Worm (Caenorhabditis elegans): ENCODE results near the gene irld-6.

irld-6 gene

ce11 chrV:10776528-10777055, 20.0 kb upstream of the irld-6 start, which contains the start of gene D1054.5:
D1054.5 (minus strand) TSS chrV:10776578.
- no peak for TF ChIP-seq nfya-1 (tag; optimal IDR thresholded peaks at IDR 0.05; ENCODE audit: insufficient read depth)
- peak; percentile 46 for TF ChIP-seq pha-4 (tag; optimal IDR thresholded peaks at IDR 0.05)
- peak; percentile 80 for TF ChIP-seq jun-1 (tag; optimal IDR thresholded peaks at IDR 0.05)
- no peak for TF ChIP-seq nhr-237 (tag; optimal IDR thresholded peaks at IDR 0.05)
- TF ChIP-seq elt-2 (tag; optimal IDR thresholded peaks at IDR 0.05) = peak; percentile 94
- TF ChIP-seq ceh-28 (tag; optimal IDR thresholded peaks at IDR 0.05) = peak; percentile 64
- TF ChIP-seq pqm-1 (tag; optimal IDR thresholded peaks at IDR 0.05) = peak; percentile 91

DNA sequence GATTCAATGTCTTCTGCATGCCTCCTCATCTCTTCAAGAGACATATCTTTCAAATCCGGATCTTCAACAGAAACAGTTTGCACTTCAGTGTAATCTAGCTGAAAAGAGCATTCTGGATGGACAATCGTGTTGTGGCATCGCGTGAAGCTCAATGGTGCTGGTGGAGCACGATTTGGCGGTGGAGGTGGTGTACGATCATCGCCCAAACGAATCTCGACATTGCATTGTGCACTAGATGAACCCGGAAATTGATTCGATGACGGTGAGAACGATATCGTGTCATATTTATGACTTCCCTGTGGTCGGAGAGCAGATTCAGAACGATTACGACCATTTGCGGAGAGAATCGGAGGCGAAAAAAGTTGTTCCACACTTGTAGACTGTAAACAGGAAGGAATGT, 16.6 kb upstream of the irld-6 start:
- TF ChIP-seq mdl-1 (tag; optimal IDR thresholded peaks at IDR 0.05) (no peak), sea-2 (GFP tag; optimal IDR thresholded peaks at IDR 0.05) (no peak), lin-15B (tag; optimal IDR thresholded peaks at IDR 0.05) (no peak), R02D3.7 (tag; optimal IDR thresholded peaks at IDR 0.05) (no peak), nhr-67 (tag; optimal IDR thresholded peaks at IDR 0.05) (no peak), nhr-11 (tag; optimal IDR thresholded peaks at IDR 0.05) (no peak), ceh-9 (tag; optimal IDR thresholded peaks at IDR 0.05) (no peak), elt-1 (tag; optimal IDR thresholded peaks at IDR 0.05) (no peak), ceh-82 (tag; optimal IDR thresholded peaks at IDR 0.05) (no peak), mml-1 (tag; optimal IDR thresholded peaks at IDR 0.05) (no peak), fos-1 (tag; optimal IDR thresholded peaks at IDR 0.05) (no peak), lsy-12 (tag; optimal IDR thresholded peaks at IDR 0.05) (no peak), unc-62 (GFP tag; optimal IDR thresholded peaks at IDR 0.05) (no peak), elt-3 (tag; optimal IDR thresholded peaks at IDR 0.05) (no peak)

DNA sequence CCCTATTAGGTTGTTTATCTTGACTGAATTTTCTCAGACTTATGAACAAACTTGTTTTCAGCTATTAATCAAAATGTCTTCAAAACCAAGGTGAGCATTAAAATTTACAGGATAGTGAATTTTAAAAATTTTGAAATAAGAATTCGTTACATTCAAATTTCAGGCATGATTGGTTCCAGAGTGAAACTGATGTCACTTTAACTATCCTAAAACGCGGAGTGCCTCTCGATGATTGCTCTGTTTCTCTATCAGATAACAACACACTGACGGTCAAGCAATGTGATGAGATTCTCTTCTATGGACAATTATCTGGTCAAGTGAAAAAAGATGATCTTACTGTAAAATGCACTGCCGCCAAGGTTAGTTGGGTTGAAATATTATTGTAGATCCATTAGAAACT, 14.8 kb upstream of the irld-6 start, which contains the start of gene D1054.3:
Gene D1054.3, plus strand, starts transcription at position 62 of the 400 bp plus-strand sequence.
- no peak for TF ChIP-seq nhr-25 (tag; optimal IDR thresholded peaks at IDR 0.05)
- TF ChIP-seq nhr-28 (tag; optimal IDR thresholded peaks at IDR 0.05) = no peak
- TF ChIP-seq ceh-9 (tag; optimal IDR thresholded peaks at IDR 0.05) = no peak
- no peak for TF ChIP-seq elt-1 (tag; optimal IDR thresholded peaks at IDR 0.05)
- TF ChIP-seq pqm-1 (tag; optimal IDR thresholded peaks at IDR 0.05) = no peak
- TF ChIP-seq ceh-16 (tag; optimal IDR thresholded peaks at IDR 0.05) = no peak
- TF ChIP-seq mdl-1 (tag; optimal IDR thresholded peaks at IDR 0.05) = no peak
- TF ChIP-seq zag-1 (tag; optimal IDR thresholded peaks at IDR 0.05) = no peak
- TF ChIP-seq nhr-11 (tag; optimal IDR thresholded peaks at IDR 0.05) = no peak
- TF ChIP-seq unc-39 (tag; optimal IDR thresholded peaks at IDR 0.05) = no peak
- no peak for TF ChIP-seq ceh-82 (tag; optimal IDR thresholded peaks at IDR 0.05)
- no peak for TF ChIP-seq ama-1 (optimal IDR thresholded peaks at IDR 0.05)
- no peak for TF ChIP-seq sea-2 (GFP tag; optimal IDR thresholded peaks at IDR 0.05)
- no peak for TF ChIP-seq eor-1 (tag; optimal IDR thresholded peaks at IDR 0.05)

ce11 chrV:10770026-10770425, 13.4 kb upstream of the irld-6 start, which contains the start of the genes D1054.1 and pas-2:
D1054.1 (minus strand) TSS chrV:10770217.
pas-2 (plus strand) TSS chrV:10770368.
- TF ChIP-seq nhr-76 (tag; optimal IDR thresholded peaks at IDR 0.05) (no peak), ceh-9 (tag; optimal IDR thresholded peaks at IDR 0.05) (no peak), nhr-43 (tag; optimal IDR thresholded peaks at IDR 0.05; ENCODE audit: poor library complexity, severe bottlenecking) (no peak), hmg-11 (tag; optimal IDR thresholded peaks at IDR 0.05) (no peak), ztf-4 (tag; optimal IDR thresholded peaks at IDR 0.05) (no peak), snpc-4 (tag; optimal IDR thresholded peaks at IDR 0.05) (peak; percentile 49), skn-1 (tag; optimal IDR thresholded peaks at IDR 0.05) (peak; percentile 83), lin-39 (tag; optimal IDR thresholded peaks at IDR 0.05) (peak; percentile 37), elt-2 (tag; optimal IDR thresholded peaks at IDR 0.05) (peak; percentile 19), fkh-2 (tag; optimal IDR thresholded peaks at IDR 0.05) (no peak), nhr-237 (tag; optimal IDR thresholded peaks at IDR 0.05) (no peak), pha-4 (tag; optimal IDR thresholded peaks at IDR 0.05) (peak; percentile 47), lin-15B (tag; optimal IDR thresholded peaks at IDR 0.05) (peak; percentile 20), egl-5 (tag; optimal IDR thresholded peaks at IDR 0.05) (peak; percentile 71), ceh-16 (tag; optimal IDR thresholded peaks at IDR 0.05) (no peak), pqm-1 (tag; optimal IDR thresholded peaks at IDR 0.05) (peak; percentile 1), nfya-1 (tag; optimal IDR thresholded peaks at IDR 0.05; ENCODE audit: insufficient read depth) (no peak)

Data from whole organism, L3 larva.